Worm (Caenorhabditis elegans) whole organism, midembryonic: Measurements from ENCODE around the gene elo-9.

Experiments
- cog-1 ChIP-seq: sonication (generic microtip); optimal IDR thresholded peaks from 2 replicates; lab custom pipeline; 2016; ENCODE audit warnings: missing genetic modification characterization, missing compliant biosample characterization
- flt-1 ChIP-seq: fragments of 200-800 bp; sonication (Bioruptor generic); IDR thresholded peaks from 2 replicates; pipeline ENCODE4 v1.3.6; 2022; ENCODE audit warnings: missing genetic modification characterization, missing compliant biosample characterization
- klf-2 ChIP-seq: fragments of 200-800 bp; sonication (Bioruptor generic); conservative IDR thresholded peaks from 2 replicates; pipeline ENCODE4 v1.3.6; 2022; ENCODE audit warnings: missing genetic modification reagents, missing genetic modification characterization, missing compliant biosample characterization
- med-1 ChIP-seq: sonication (generic microtip); optimal IDR thresholded peaks from 2 replicates; lab custom pipeline; 2017; ENCODE audit warnings: missing genetic modification characterization, mild to moderate bottlenecking, missing compliant biosample characterization, antibody characterized with exemption, missing genetic modification reagents; ENCODE audit not compliant: insufficient read depth
- ref-1 ChIP-seq: fragments of 200-800 bp; sonication (Bioruptor generic); conservative IDR thresholded peaks from 2 replicates; pipeline ENCODE4 v1.3.6; 2022; ENCODE audit warnings: missing genetic modification reagents, missing genetic modification characterization, missing compliant biosample characterization
- tab-1 ChIP-seq: fragments of 200-800 bp; sonication (Bioruptor generic); IDR thresholded peaks from 2 replicates; pipeline ENCODE4 v1.3.6; 2022; ENCODE audit warnings: missing genetic modification characterization, missing compliant biosample characterization
- ztf-23 ChIP-seq: fragments of 200-800 bp; sonication (Bioruptor generic); IDR thresholded peaks from 2 replicates; pipeline ENCODE4 v1.3.6; 2022; ENCODE audit warnings: missing genetic modification reagents, missing genetic modification characterization, missing compliant biosample characterization
- ztf-29 ChIP-seq: fragments of 200-800 bp; sonication (Bioruptor generic); IDR thresholded peaks from 2 replicates; pipeline ENCODE4 v1.3.6; 2022; ENCODE audit warnings: missing genetic modification reagents, missing genetic modification characterization, missing compliant biosample characterization

ce11 chrII:14928766-14929165 lies 35.1 kb downstream of the elo-9 start:
- no peak for TF ChIP-seq tab-1 (GFP tag; lab: Robert Waterston, UW)
- TF ChIP-seq ztf-23 (GFP tag; lab: Robert Waterston, UW), result no peak
- no peak for TF ChIP-seq flt-1 (GFP tag; lab: Robert Waterston, UW)
- no peak for TF ChIP-seq ztf-29 (GFP tag; lab: Robert Waterston, UW)
- TF ChIP-seq cog-1, result no peak
- no peak for TF ChIP-seq klf-2 (GFP tag; lab: Robert Waterston, UW)
- TF ChIP-seq ref-1 (GFP tag; lab: Robert Waterston, UW), result no peak
- TF ChIP-seq med-1 (GFP tag; lab: Kevin White, UChicago), result no peak
